Fruit fly (Drosophila melanogaster) whole organism, embryonic: ENCODE measurements around the gene Pisd.

Experiments used
- BtbVII ChIP-seq: fragments of 200-800 bp; sonication (Bioruptor generic); optimal IDR thresholded peaks from 3 replicates; lab custom pipeline; 2017; ENCODE audit warnings: missing biosample characterization, mild to moderate bottlenecking, missing genetic modification characterization
- CG10147 ChIP-seq: fragments of 200-800 bp; sonication (Bioruptor generic); optimal IDR thresholded peaks from 2 replicates; lab custom pipeline; 2019; ENCODE audit warnings: missing biosample characterization, mild to moderate bottlenecking, missing genetic modification characterization, moderate library complexity
- CG10654 ChIP-seq: fragments of 200-800 bp; sonication (Bioruptor generic); optimal IDR thresholded peaks from 2 replicates; lab custom pipeline; 2016; ENCODE audit warnings: missing biosample characterization, missing genetic modification characterization
- CG11456 ChIP-seq: fragments of 200-800 bp; sonication (Bioruptor generic); IDR thresholded peaks from 3 replicates; pipeline ENCODE4 v1.3.6; 2022; ENCODE audit warnings: missing biosample characterization, missing genetic modification characterization
- CG12236 ChIP-seq: fragments of 200-800 bp; sonication (Bioruptor generic); optimal IDR thresholded peaks from 2 replicates; lab custom pipeline; 2016; ENCODE audit warnings: missing biosample characterization, missing genetic modification characterization
- CG1603 ChIP-seq: fragments of 200-800 bp; sonication (Bioruptor generic); optimal IDR thresholded peaks from 2 replicates; lab custom pipeline; 2019; ENCODE audit warnings: missing biosample characterization, mild to moderate bottlenecking, missing genetic modification characterization, moderate library complexity
- CG16779 ChIP-seq: fragments of 200-800 bp; sonication (Bioruptor generic); IDR thresholded peaks from 2 replicates; pipeline ENCODE4 v1.3.6; 2022; ENCODE audit warnings: missing biosample characterization, missing genetic modification characterization
- CG16813 ChIP-seq: fragments of 200-800 bp; sonication (Bioruptor generic); IDR thresholded peaks from 3 replicates; pipeline ENCODE4 v1.3.6; 2022; ENCODE audit warnings: missing biosample characterization, missing genetic modification characterization; ENCODE audit not compliant: partially characterized antibody
- CG18619 ChIP-seq: fragments of 200-800 bp; sonication (Bioruptor generic); optimal IDR thresholded peaks from 3 replicates; lab custom pipeline; 2017; ENCODE audit warnings: missing biosample characterization, mild to moderate bottlenecking, missing genetic modification characterization
- CG2712 ChIP-seq: fragments of 200-800 bp; optimal IDR thresholded peaks from 3 replicates; lab custom pipeline; 2019; ENCODE audit warnings: missing biosample characterization, mild to moderate bottlenecking, missing genetic modification characterization, moderate library complexity
- CG30431 ChIP-seq: fragments of 200-800 bp; sonication (Bioruptor generic); optimal IDR thresholded peaks from 2 replicates; lab custom pipeline; 2017; ENCODE audit warnings: missing biosample characterization, missing genetic modification characterization
- CG3163 ChIP-seq: fragments of 200-800 bp; sonication (Bioruptor generic); optimal IDR thresholded peaks from 3 replicates; lab custom pipeline; 2016; ENCODE audit warnings: missing biosample characterization, missing genetic modification characterization
- CG3281 ChIP-seq: fragments of 200-800 bp; sonication (Bioruptor generic); optimal IDR thresholded peaks from 3 replicates; lab custom pipeline; 2017; ENCODE audit warnings: missing biosample characterization, mild to moderate bottlenecking, missing genetic modification characterization
- CG3726 ChIP-seq: fragments of 200-800 bp; sonication (Bioruptor generic); IDR thresholded peaks from 3 replicates; pipeline ENCODE4, ENCODE4 v1.3.6; 2022; ENCODE audit warnings: missing biosample characterization, missing genetic modification characterization
- CG4424 ChIP-seq: fragments of 200-800 bp; sonication (Bioruptor generic); optimal IDR thresholded peaks from 3 replicates; lab custom pipeline; 2016; ENCODE audit warnings: missing biosample characterization, missing genetic modification characterization
- CG4820 ChIP-seq: fragments of 200-800 bp; sonication (Bioruptor generic); optimal IDR thresholded peaks from 3 replicates; lab custom pipeline; 2016; ENCODE audit warnings: missing biosample characterization, missing genetic modification characterization
- CG5953 ChIP-seq: fragments of 200-800 bp; sonication (Bioruptor generic); IDR thresholded peaks from 2 replicates; pipeline ENCODE4 v1.3.6; 2022; ENCODE audit warnings: missing biosample characterization, missing genetic modification characterization
- CG6272 ChIP-seq: fragments of 200-800 bp; sonication (Bioruptor generic); IDR thresholded peaks from 2 replicates; pipeline ENCODE4 v1.3.6; 2022; ENCODE audit warnings: missing biosample characterization, missing genetic modification characterization
- CG6654 ChIP-seq: fragments of 200-800 bp; sonication (Bioruptor generic); optimal IDR thresholded peaks from 2 replicates; lab custom pipeline; 2017; ENCODE audit warnings: missing biosample characterization, mild to moderate bottlenecking, missing genetic modification characterization
- CG8478 ChIP-seq: fragments of >200 bp; optimal IDR thresholded peaks from 2 replicates; lab custom pipeline; 2018
- CG8944 ChIP-seq: fragments of 200-800 bp; sonication (Bioruptor generic); optimal IDR thresholded peaks from 3 replicates; lab custom pipeline; 2016; ENCODE audit warnings: missing biosample characterization, missing genetic modification characterization
- Camta ChIP-seq: fragments of 200-800 bp; sonication (Bioruptor generic); optimal IDR thresholded peaks from 2 replicates; lab custom pipeline; 2016; ENCODE audit warnings: missing biosample characterization, missing genetic modification characterization
- CoRest ChIP-seq: fragments of 200-800 bp; sonication (Bioruptor generic); optimal IDR thresholded peaks from 3 replicates; lab custom pipeline; 2018; ENCODE audit warnings: missing biosample characterization, mild to moderate bottlenecking, missing genetic modification characterization, moderate library complexity
- Dp ChIP-seq: fragments of 200-800 bp; sonication (Bioruptor generic); optimal IDR thresholded peaks from 2 replicates; lab custom pipeline; 2018; ENCODE audit warnings: missing biosample characterization, mild to moderate bottlenecking, missing genetic modification characterization, moderate library complexity
- Elba2 ChIP-seq: fragments of 200-800 bp; sonication (Bioruptor generic); optimal IDR thresholded peaks from 3 replicates; lab custom pipeline; 2016; ENCODE audit warnings: missing biosample characterization, missing genetic modification characterization
- GATAe ChIP-seq: fragments of 200-800 bp; sonication (Bioruptor generic); conservative IDR thresholded peaks from 2 replicates; pipeline ENCODE4 v1.3.6; 2022; ENCODE audit warnings: missing biosample characterization, missing genetic modification characterization
- H2.0 ChIP-seq: fragments of 200-800 bp; sonication (Bioruptor generic); IDR thresholded peaks from 2 replicates; pipeline ENCODE4 v1.3.6; 2022; ENCODE audit warnings: missing biosample characterization, missing genetic modification characterization
- Hand ChIP-seq: fragments of 200-800 bp; sonication (Bioruptor generic); optimal IDR thresholded peaks from 2 replicates; lab custom pipeline; 2017; ENCODE audit warnings: mild to moderate bottlenecking, missing biosample characterization, missing genetic modification reagents, missing genetic modification characterization
- Hr39 ChIP-seq: fragments of >200 bp; optimal IDR thresholded peaks from 2 replicates; lab custom pipeline; 2017
- Hsf ChIP-seq: fragments of 200-800 bp; sonication (Bioruptor generic); optimal IDR thresholded peaks from 3 replicates; lab custom pipeline; 2016; ENCODE audit warnings: missing biosample characterization, missing genetic modification characterization
- Jarid2 ChIP-seq: fragments of 200-800 bp; sonication (Bioruptor generic); optimal IDR thresholded peaks from 3 replicates; lab custom pipeline; 2017; ENCODE audit warnings: mild to moderate bottlenecking, missing biosample characterization, missing genetic modification reagents, missing genetic modification characterization
- Lhr ChIP-seq: fragments of 200-800 bp; sonication (Bioruptor generic); optimal IDR thresholded peaks from 3 replicates; lab custom pipeline; 2017; ENCODE audit warnings: mild to moderate bottlenecking, missing biosample characterization, missing genetic modification reagents, missing genetic modification characterization
- MBD-R2 ChIP-seq: fragments of 200-800 bp; sonication (Bioruptor generic); IDR thresholded peaks from 2 replicates; pipeline ENCODE4 v1.3.6; 2022; ENCODE audit warnings: missing biosample characterization, missing genetic modification characterization
- Myb ChIP-seq: fragments of 200-800 bp; sonication (Bioruptor generic); optimal IDR thresholded peaks from 2 replicates; lab custom pipeline; 2016; ENCODE audit warnings: missing biosample characterization, missing genetic modification characterization
- Six4 ChIP-seq: fragments of 200-800 bp; sonication (Bioruptor generic); optimal IDR thresholded peaks from 2 replicates; lab custom pipeline; 2016; ENCODE audit warnings: missing biosample characterization, missing genetic modification characterization
- Sox102F ChIP-seq: fragments of 200-800 bp; sonication (Bioruptor generic); optimal IDR thresholded peaks from 2 replicates; lab custom pipeline; 2018; ENCODE audit warnings: missing biosample characterization, mild to moderate bottlenecking, missing genetic modification characterization, moderate library complexity
- Sry-δ ChIP-seq: fragments of 200-800 bp; sonication (Bioruptor generic); optimal IDR thresholded peaks from 2 replicates; lab custom pipeline; 2016; ENCODE audit warnings: missing biosample characterization, missing genetic modification characterization
- cg ChIP-seq: fragments of 200-800 bp; sonication (Bioruptor generic); optimal IDR thresholded peaks from 3 replicates; lab custom pipeline; 2019; ENCODE audit warnings: missing biosample characterization, mild to moderate bottlenecking, missing genetic modification characterization, moderate library complexity
- corto ChIP-seq: fragments of 200-800 bp; sonication (Bioruptor generic); optimal IDR thresholded peaks from 2 replicates; lab custom pipeline; 2016; ENCODE audit warnings: missing biosample characterization, mild to moderate bottlenecking, missing genetic modification characterization, moderate library complexity
- da ChIP-seq: fragments of 200-800 bp; sonication (Bioruptor generic); optimal IDR thresholded peaks from 2 replicates; lab custom pipeline; 2016; ENCODE audit warnings: missing biosample characterization, missing genetic modification characterization
- dm ChIP-seq: fragments of 200-800 bp; sonication (Bioruptor generic); optimal IDR thresholded peaks from 3 replicates; lab custom pipeline; 2016; ENCODE audit warnings: missing biosample characterization, missing genetic modification characterization
- gcm2 ChIP-seq: fragments of 200-800 bp; sonication (Bioruptor generic); optimal IDR thresholded peaks from 2 replicates; lab custom pipeline; 2016; ENCODE audit warnings: missing biosample characterization, missing genetic modification characterization
- gsb-n ChIP-seq: fragments of 200-800 bp; sonication (Bioruptor generic); optimal IDR thresholded peaks from 3 replicates; lab custom pipeline; 2018; ENCODE audit warnings: missing biosample characterization, mild to moderate bottlenecking, missing genetic modification characterization
- hbn ChIP-seq: fragments of 200-800 bp; sonication (Bioruptor generic); IDR thresholded peaks from 2 replicates; pipeline ENCODE4 v1.3.6; 2022; ENCODE audit warnings: missing biosample characterization, missing genetic modification characterization; ENCODE audit not compliant: partially characterized antibody
- insv ChIP-seq, 2 experiments: fragments of 200-800 bp; sonication (Bioruptor generic); optimal IDR thresholded peaks; 3 replicates each; lab custom pipeline; 2016 to 2018; ENCODE audit warnings: missing biosample characterization in 2 of 2, missing genetic modification characterization in 2 of 2
- klu ChIP-seq: fragments of 200-800 bp; sonication (Bioruptor generic); IDR thresholded peaks from 2 replicates; pipeline ENCODE4 v1.3.6; 2022; ENCODE audit warnings: missing biosample characterization, missing genetic modification characterization
- maf-S ChIP-seq: fragments of 200-800 bp; sonication (Bioruptor generic); optimal IDR thresholded peaks from 2 replicates; lab custom pipeline; 2016; ENCODE audit warnings: missing biosample characterization, missing genetic modification characterization
- onecut ChIP-seq: fragments of 200-800 bp; sonication (Bioruptor generic); IDR thresholded peaks from 2 replicates; pipeline ENCODE4 v1.3.6; 2022; ENCODE audit warnings: missing biosample characterization, missing genetic modification characterization
- pnt ChIP-seq: fragments of 200-800 bp; sonication (Bioruptor generic); optimal IDR thresholded peaks from 3 replicates; lab custom pipeline; 2016; ENCODE audit warnings: missing biosample characterization, missing genetic modification characterization
- pzg ChIP-seq: fragments of 200-800 bp; sonication (Bioruptor generic); optimal IDR thresholded peaks from 3 replicates; lab custom pipeline; 2018; ENCODE audit warnings: missing biosample characterization, mild to moderate bottlenecking, missing genetic modification characterization, moderate library complexity
- so ChIP-seq: fragments of 200-800 bp; sonication (Bioruptor generic); IDR thresholded peaks from 3 replicates; pipeline ENCODE4 v1.3.6; 2022; ENCODE audit warnings: missing biosample characterization, missing genetic modification characterization

Pisd gene

DNA sequence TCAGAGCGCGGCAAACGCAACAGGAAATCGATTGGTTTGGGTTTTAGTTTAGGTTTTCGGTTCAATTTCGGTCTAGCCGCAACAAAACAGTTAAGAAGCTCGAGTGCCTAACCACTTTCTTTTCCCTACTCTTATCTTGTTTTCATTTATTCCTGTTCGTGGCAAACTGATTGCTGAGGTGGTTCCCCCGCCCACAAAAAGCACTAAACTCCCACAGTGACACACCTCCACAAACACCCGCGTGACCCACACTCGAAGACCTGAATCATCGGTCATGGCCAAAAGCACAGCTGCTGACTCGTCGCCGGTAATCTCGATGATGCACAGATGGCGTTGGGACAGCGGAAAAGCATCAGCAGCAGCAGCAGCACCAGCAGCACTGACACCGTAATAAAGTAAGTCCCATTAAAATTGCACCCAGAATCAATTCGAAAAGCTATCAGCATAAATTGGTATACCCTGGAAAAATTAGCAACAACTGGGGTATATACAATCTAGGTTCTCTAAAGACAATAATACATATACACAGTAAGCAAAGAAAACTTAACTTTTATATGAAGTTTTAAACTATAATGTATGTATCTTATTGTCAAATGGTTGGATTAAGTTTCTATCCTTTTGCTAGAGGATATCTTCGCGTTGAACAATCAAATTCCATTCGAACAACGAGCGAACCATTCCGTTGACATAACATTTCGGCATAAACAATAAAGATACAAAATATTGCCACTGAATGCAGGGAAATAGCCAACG lies 24.7 kb upstream of the Pisd start (continued):
- no peak for TF ChIP-seq CG6654 (GFP tag; lab: Kevin White, UChicago)
- TF ChIP-seq CG18619 (GFP tag; lab: Kevin White, UChicago), result peak; percentile 13
- TF ChIP-seq Hr39, result no peak
- no peak for TF ChIP-seq CG3281 (GFP tag; lab: Kevin White, UChicago)
- TF ChIP-seq gcm2 (GFP tag; lab: Kevin White, UChicago), result no peak
- peak; percentile 40 for TF ChIP-seq CG1603 (tag; lab: Kevin White, UChicago)
- TF ChIP-seq GATAe (GFP tag; lab: Robert Waterston, UW), result no peak
- no peak for TF ChIP-seq CG30431
- no peak for TF ChIP-seq CG11456 (GFP tag; lab: Robert Waterston, UW)
- no peak for TF ChIP-seq pzg (GFP tag; lab: Kevin White, UChicago)
- TF ChIP-seq CG16813 (GFP tag; lab: Robert Waterston, UW), result no peak
- peak; percentile 71 for TF ChIP-seq Sox102F (GFP tag; lab: Kevin White, UChicago)
- no peak for TF ChIP-seq Dp (GFP tag; lab: Kevin White, UChicago)
- TF ChIP-seq CG4820 (GFP tag; lab: Kevin White, UChicago), result no peak
- peak; percentile 36; the same call in 1 of the 2 replicates for TF ChIP-seq H2.0 (GFP tag; lab: Robert Waterston, UW)
- TF ChIP-seq da (GFP tag; lab: Kevin White, UChicago), result no peak
- TF ChIP-seq Hsf, result peak; percentile 13
- TF ChIP-seq corto, result no peak
- no peak for TF ChIP-seq CG3726 (GFP tag; lab: Robert Waterston, UW)
- TF ChIP-seq Six4, result no peak
- no peak for TF ChIP-seq CG8944 (GFP tag; lab: Kevin White, UChicago)
- TF ChIP-seq insv (GFP tag; optimal IDR thresholded peaks at IDR 0.05; lab: Kevin White, UChicago), result no peak
- no peak for TF ChIP-seq hbn
- no peak for TF ChIP-seq gsb-n
- TF ChIP-seq CG12236 (GFP tag; lab: Kevin White, UChicago), result no peak
- TF ChIP-seq dm (GFP tag; lab: Kevin White, UChicago), result no peak
- no peak for TF ChIP-seq Sry-δ (GFP tag; lab: Kevin White, UChicago)
- TF ChIP-seq CG2712 (tag; lab: Kevin White, UChicago), result peak; percentile 65
- TF ChIP-seq so (GFP tag; lab: Robert Waterston, UW), result no peak; the same call in 2 of the 3 replicates
- peak; percentile 22 for TF ChIP-seq CoRest (tag; lab: Kevin White, UChicago)
- TF ChIP-seq CG10654, result peak; percentile 10
- no peak for TF ChIP-seq maf-S
- no peak for TF ChIP-seq CG16779 (GFP tag; lab: Robert Waterston, UW)
- TF ChIP-seq CG10147 (GFP tag; lab: Kevin White, UChicago), result no peak
- no peak for TF ChIP-seq Jarid2 (GFP tag; lab: Kevin White, UChicago)
- no peak for TF ChIP-seq MBD-R2
- no peak for TF ChIP-seq CG5953 (GFP tag; lab: Robert Waterston, UW)
- TF ChIP-seq klu (GFP tag; lab: Robert Waterston, UW), result no peak
- TF ChIP-seq BtbVII (GFP tag; lab: Kevin White, UChicago), result no peak
- TF ChIP-seq CG3163 (GFP tag; lab: Kevin White, UChicago), result no peak
- TF ChIP-seq Hand (GFP tag; lab: Kevin White, UChicago), result no peak
- TF ChIP-seq Myb (GFP tag; lab: Kevin White, UChicago), result no peak
- TF ChIP-seq pnt (GFP tag; lab: Kevin White, UChicago), result peak; percentile 9
- TF ChIP-seq Lhr, result no peak
- no peak for TF ChIP-seq CG6272 (GFP tag; lab: Robert Waterston, UW)
- no peak for TF ChIP-seq onecut (GFP tag; lab: Robert Waterston, UW)
- no peak for TF ChIP-seq cg
- no peak for TF ChIP-seq Elba2
- no peak for TF ChIP-seq CG8478
- TF ChIP-seq CG4424 (GFP tag; lab: Kevin White, UChicago), result peak; percentile 35
- peak; percentile 35 for TF ChIP-seq Camta (GFP tag; lab: Kevin White, UChicago)
